Worm (Caenorhabditis elegans) whole organism, late embryonic: ENCODE data around the gene pbo-1.

Experiments used
- C08G9.2 ChIP-seq: sonication (generic microtip); optimal IDR thresholded peaks from 2 replicates; lab custom pipeline; 2016; ENCODE audit warnings: mild to moderate bottlenecking, missing genetic modification characterization, moderate library complexity, missing compliant biosample characterization
- C38D4.7 ChIP-seq: fragments of 200-800 bp; sonication (Bioruptor generic); optimal IDR thresholded peaks from 2 replicates; lab custom pipeline; 2018; ENCODE audit warnings: mild to moderate bottlenecking, missing genetic modification characterization, moderate library complexity, missing compliant biosample characterization
- K02D7.2 ChIP-seq: sonication (generic microtip); optimal IDR thresholded peaks from 2 replicates; lab custom pipeline; 2017; ENCODE audit warnings: mild to moderate bottlenecking, missing genetic modification characterization, missing compliant biosample characterization
- T23F11.4 ChIP-seq: fragments of 200-800 bp; sonication (Bioruptor generic); optimal IDR thresholded peaks from 2 replicates; lab custom pipeline; 2018; ENCODE audit warnings: mild to moderate bottlenecking, missing genetic modification characterization, missing compliant biosample characterization
- Y22D7AL.16 ChIP-seq: sonication (generic microtip); optimal IDR thresholded peaks from 2 replicates; lab custom pipeline; 2016; ENCODE audit warnings: missing genetic modification characterization, missing compliant biosample characterization
- ama-1 ChIP-seq: fragments of 150-350 bp; optimal IDR thresholded peaks from 2 replicates; lab custom pipeline; 2014
- ceh-14 ChIP-seq: sonication (generic microtip); optimal IDR thresholded peaks from 2 replicates; lab custom pipeline; 2016; ENCODE audit warnings: missing genotype, missing genetic modification characterization, missing compliant biosample characterization
- ceh-18 ChIP-seq: sonication (generic microtip); optimal IDR thresholded peaks from 2 replicates; lab custom pipeline; 2016; ENCODE audit warnings: missing genetic modification characterization, missing compliant biosample characterization
- ceh-22 ChIP-seq: sonication (generic microtip); optimal IDR thresholded peaks from 2 replicates; lab custom pipeline; 2017; ENCODE audit warnings: missing biosample characterization, missing genetic modification characterization
- ceh-24 ChIP-seq: sonication (generic microtip); optimal IDR thresholded peaks from 2 replicates; lab custom pipeline; 2016; ENCODE audit warnings: mild to moderate bottlenecking, missing genetic modification characterization, missing compliant biosample characterization
- ceh-48 ChIP-seq: sonication (generic microtip); optimal IDR thresholded peaks from 2 replicates; lab custom pipeline; 2016; ENCODE audit warnings: missing genetic modification characterization, inconsistent platforms, missing compliant biosample characterization
- ceh-6 ChIP-seq: fragments of 200-800 bp; sonication (Bioruptor generic); optimal IDR thresholded peaks from 2 replicates; lab custom pipeline; 2018; ENCODE audit warnings: mild to moderate bottlenecking, missing genetic modification characterization, missing compliant biosample characterization
- che-1 ChIP-seq: sonication (generic microtip); optimal IDR thresholded peaks from 2 replicates; lab custom pipeline; 2016; ENCODE audit warnings: mild to moderate bottlenecking, missing genetic modification characterization, missing compliant biosample characterization
- dmd-4 ChIP-seq: sonication (generic microtip); optimal IDR thresholded peaks from 2 replicates; lab custom pipeline; 2016; ENCODE audit warnings: borderline replicate concordance, missing genetic modification characterization, missing compliant biosample characterization
- dve-1 ChIP-seq: sonication (generic microtip); optimal IDR thresholded peaks from 2 replicates; lab custom pipeline; 2017; ENCODE audit warnings: antibody characterized with exemption, mild to moderate bottlenecking, missing genetic modification characterization, missing compliant biosample characterization
- elt-2 ChIP-seq: sonication (generic microtip); optimal IDR thresholded peaks from 2 replicates; lab custom pipeline; 2016; ENCODE audit warnings: missing genetic modification reagents, missing genetic modification characterization, missing compliant biosample characterization
- elt-4 ChIP-seq: sonication (generic microtip); optimal IDR thresholded peaks from 2 replicates; lab custom pipeline; 2016; ENCODE audit warnings: missing genetic modification characterization, missing compliant biosample characterization
- eyg-1 ChIP-seq: sonication (generic microtip); optimal IDR thresholded peaks from 2 replicates; lab custom pipeline; 2016; ENCODE audit warnings: missing genotype, missing genetic modification characterization, missing compliant biosample characterization
- fkh-10 ChIP-seq: fragments of 150-350 bp; optimal IDR thresholded peaks from 2 replicates; lab custom pipeline; 2014; ENCODE audit warnings: missing biosample characterization, missing genetic modification reagents, missing genetic modification characterization
- fkh-6 ChIP-seq: sonication (generic microtip); optimal IDR thresholded peaks from 2 replicates; lab custom pipeline; 2016; ENCODE audit warnings: missing genetic modification characterization, missing compliant biosample characterization
- hlh-13 ChIP-seq: fragments of 200-800 bp; sonication (Bioruptor generic); optimal IDR thresholded peaks from 2 replicates; lab custom pipeline; 2018; ENCODE audit warnings: mild to moderate bottlenecking, missing genetic modification characterization, missing compliant biosample characterization
- hlh-15 ChIP-seq: sonication (generic microtip); optimal IDR thresholded peaks from 2 replicates; lab custom pipeline; 2016; ENCODE audit warnings: missing genetic modification characterization, missing compliant biosample characterization
- hlh-30 ChIP-seq: sonication (generic microtip); optimal IDR thresholded peaks from 2 replicates; lab custom pipeline; 2017; ENCODE audit warnings: antibody characterized with exemption, missing genetic modification characterization, missing compliant biosample characterization; ENCODE audit not compliant: insufficient read depth
- lim-6 ChIP-seq: sonication (generic microtip); optimal IDR thresholded peaks from 2 replicates; lab custom pipeline; 2016; ENCODE audit warnings: missing genetic modification characterization, missing compliant biosample characterization
- pat-9 ChIP-seq: fragments of 200-800 bp; sonication (Bioruptor generic); optimal IDR thresholded peaks from 2 replicates; lab custom pipeline; 2018; ENCODE audit warnings: mild to moderate bottlenecking, missing genetic modification characterization, moderate library complexity, missing compliant biosample characterization
- pha-4 ChIP-seq: fragments of 150-350 bp; optimal IDR thresholded peaks from 2 replicates; lab custom pipeline; 2018; ENCODE audit warnings: missing biosample characterization, missing genetic modification reagents, missing genetic modification characterization
- pqm-1 ChIP-seq: sonication (generic microtip); optimal IDR thresholded peaks from 2 replicates; lab custom pipeline; 2016; ENCODE audit warnings: missing genetic modification characterization, missing compliant biosample characterization
- pros-1 ChIP-seq: fragments of 150-350 bp; optimal IDR thresholded peaks from 2 replicates; lab custom pipeline; 2014; ENCODE audit warnings: missing biosample characterization, missing genetic modification reagents, missing genetic modification characterization
- ref-2 ChIP-seq: sonication (generic microtip); optimal IDR thresholded peaks from 2 replicates; lab custom pipeline; 2016; ENCODE audit warnings: missing genetic modification characterization, missing compliant biosample characterization
- rnt-1 ChIP-seq: sonication (generic microtip); optimal IDR thresholded peaks from 2 replicates; lab custom pipeline; 2016; ENCODE audit warnings: missing genetic modification characterization, missing compliant biosample characterization
- sox-2 ChIP-seq: fragments of 200-800 bp; sonication (Bioruptor generic); IDR thresholded peaks from 2 replicates; pipeline ENCODE4 v1.3.6; 2022; ENCODE audit warnings: missing genetic modification reagents, missing genetic modification characterization, missing compliant biosample characterization
- unc-55 ChIP-seq: sonication (generic microtip); optimal IDR thresholded peaks from 2 replicates; lab custom pipeline; 2017; ENCODE audit warnings: missing biosample characterization, missing genetic modification reagents, missing genetic modification characterization
- unc-86 ChIP-seq: sonication (generic microtip); optimal IDR thresholded peaks from 2 replicates; lab custom pipeline; 2016; ENCODE audit warnings: missing genetic modification characterization, missing compliant biosample characterization
- zip-5 ChIP-seq: sonication (generic microtip); optimal IDR thresholded peaks from 2 replicates; lab custom pipeline; 2016; ENCODE audit warnings: missing genetic modification characterization, missing compliant biosample characterization
- ztf-16 ChIP-seq: sonication (generic microtip); optimal IDR thresholded peaks from 2 replicates; lab custom pipeline; 2017; ENCODE audit warnings: missing genetic modification characterization, missing compliant biosample characterization

pbo-1 gene

ce11 chrIII:2641659-2642058, 44.6 kb downstream of the pbo-1 start:
- TF ChIP-seq ceh-6 (GFP tag; lab: Kevin White, UChicago) (no peak), ref-2 (no peak), fkh-6 (tag; lab: Kevin White, UChicago) (no peak), elt-4 (no peak), pat-9 (tag; lab: Kevin White, UChicago) (no peak), hlh-30 (tag; lab: Kevin White, UChicago) (no peak), dve-1 (peak; percentile 75), hlh-15 (tag; lab: Kevin White, UChicago) (no peak), lim-6 (tag; lab: Kevin White, UChicago) (no peak)

DNA sequence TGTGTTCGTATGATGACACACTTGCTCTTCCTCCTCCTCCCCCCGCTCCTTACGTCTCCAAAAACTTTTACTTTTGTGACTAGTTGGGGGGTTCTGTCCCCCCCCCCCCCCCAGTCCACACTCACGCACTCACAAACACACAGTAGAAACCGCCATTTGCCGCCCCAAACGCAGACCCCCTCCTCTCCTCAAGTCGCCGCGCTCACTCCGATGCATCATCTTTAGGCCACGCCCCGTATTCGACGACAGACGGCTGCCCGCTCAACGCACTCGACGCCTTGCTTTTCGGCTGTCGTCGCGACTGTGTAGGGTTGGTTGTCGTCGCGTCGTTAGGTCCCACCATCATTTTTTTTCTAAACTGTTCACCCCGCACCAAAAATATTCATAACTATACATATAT, 50.1 kb downstream of the pbo-1 start, which contains the start of gene zmp-2:
Gene zmp-2, plus strand, starts transcription at position 247 of the 400 bp plus-strand sequence.
- TF ChIP-seq unc-86 (tag; lab: Kevin White, UChicago) (no peak), C38D4.7 (peak; percentile 15)
- TF ChIP-seq, all 69 proteins: peak for 1

DNA sequence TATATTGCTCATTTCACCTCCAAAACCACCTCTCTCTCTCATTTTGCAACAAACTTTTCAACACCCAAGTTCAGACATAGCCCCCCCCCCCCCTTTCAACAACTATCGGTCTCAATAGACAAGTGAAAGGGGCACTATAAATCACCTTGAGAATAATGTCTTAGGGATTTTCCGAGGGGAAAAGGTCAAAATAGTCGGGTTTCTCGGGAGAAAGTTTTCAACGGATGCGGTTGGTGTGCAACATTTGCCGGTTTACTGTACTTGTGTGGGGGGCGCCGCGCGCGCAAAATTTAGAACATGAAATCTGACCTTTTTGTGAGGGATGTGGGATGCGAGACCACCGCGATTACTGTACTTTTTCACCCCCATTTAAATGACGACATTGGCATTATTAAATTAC, 51.7 kb downstream of the pbo-1 start:
- no peak for TF ChIP-seq unc-86 (tag; lab: Kevin White, UChicago)
- no peak for TF ChIP-seq ceh-18
- no peak for TF ChIP-seq T23F11.4 (GFP tag; lab: Kevin White, UChicago)
- no peak for TF ChIP-seq C08G9.2
- TF ChIP-seq sox-2 (GFP tag; lab: Robert Waterston, UW): no peak
- TF ChIP-seq pqm-1 (tag; lab: Kevin White, UChicago): no peak
- no peak for TF ChIP-seq hlh-13 (GFP tag; lab: Kevin White, UChicago)
- no peak for TF ChIP-seq elt-4
- no peak for TF ChIP-seq K02D7.2 (tag; lab: Kevin White, UChicago)
- no peak for TF ChIP-seq rnt-1 (tag; lab: Kevin White, UChicago)
- no peak for TF ChIP-seq dmd-4 (tag; lab: Kevin White, UChicago)
- TF ChIP-seq Y22D7AL.16 (tag; lab: Kevin White, UChicago): no peak
- no peak for TF ChIP-seq ceh-24 (tag; lab: Kevin White, UChicago)
- no peak for TF ChIP-seq ceh-14 (tag; lab: Kevin White, UChicago)
- no peak for TF ChIP-seq ama-1 (lab: Kevin White, UChicago)
- TF ChIP-seq, all 69 proteins: peak for 0

DNA sequence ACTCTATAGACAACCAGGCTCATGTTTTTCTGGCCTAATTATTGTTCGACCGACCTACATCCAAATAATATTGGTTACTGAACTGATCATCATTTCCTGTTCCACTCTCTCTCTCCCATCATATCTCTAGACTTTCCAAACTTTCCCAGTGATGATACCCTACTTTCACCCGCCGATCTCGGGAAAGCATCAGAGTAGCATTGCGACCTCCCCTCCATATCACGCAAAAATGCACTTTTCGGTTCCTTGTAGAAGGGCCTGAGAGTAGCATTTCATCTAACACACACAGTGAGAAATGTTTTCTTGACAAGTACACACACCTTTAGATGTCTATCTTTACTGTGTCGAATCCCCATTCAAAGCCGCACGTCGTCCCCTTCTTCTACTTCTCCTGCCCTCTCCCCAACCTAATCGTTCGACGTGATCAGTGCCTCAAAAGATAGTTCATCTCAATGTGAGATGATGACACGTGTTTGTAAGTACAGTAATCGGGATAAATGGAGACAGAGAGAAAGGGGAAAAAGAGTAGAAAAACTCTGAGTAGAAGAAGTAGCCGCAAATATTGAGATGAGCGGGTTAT, 53.4 kb downstream of the pbo-1 start:
- TF ChIP-seq ceh-22 (tag; lab: Kevin White, UChicago) (no peak), lim-6 (tag; lab: Kevin White, UChicago) (no peak), ceh-24 (tag; lab: Kevin White, UChicago) (no peak), ztf-16 (tag; lab: Kevin White, UChicago) (no peak), fkh-10 (GFP tag; lab: Kevin White, UChicago) (no peak), sox-2 (GFP tag; lab: Robert Waterston, UW) (no peak), pros-1 (tag; lab: Kevin White, UChicago) (no peak), pha-4 (no peak), pqm-1 (tag; lab: Kevin White, UChicago) (no peak), unc-55 (GFP tag; lab: Kevin White, UChicago) (no peak), C38D4.7 (no peak), zip-5 (tag; lab: Kevin White, UChicago) (no peak), ceh-18 (no peak), eyg-1 (tag; lab: Kevin White, UChicago) (no peak), ceh-48 (tag; lab: Kevin White, UChicago) (no peak), elt-2 (tag; lab: Kevin White, UChicago) (no peak), dve-1 (no peak), che-1 (no peak)
- TF ChIP-seq, all 69 proteins: peak for 0
